Fruit fly (Drosophila melanogaster) S2 (cell line): Measurements from ENCODE around the gene Idh3a.

Experiments
- CG8478 ChIP-seq: fragments of >200 bp; optimal IDR thresholded peaks from 2 replicates; lab custom pipeline; 2018
- CTCF ChIP-seq, 2 experiments: fragments of >200 bp; optimal IDR thresholded peaks; 2 replicates each; lab custom pipeline; 2018

- no peak for TF ChIP-seq CG8478 (lab: Kevin White, UChicago)
- TF ChIP-seq CTCF (optimal IDR thresholded peaks at IDR 0.05; lab: Kevin White, UChicago) = no peak
These were observed 17.3 kb downstream of the Idh3a start for dm6 chrX:19504170-19504765.
